Worm (Caenorhabditis elegans): Measurements from ENCODE around the gene mob-2.

mob-2 gene

DNA sequence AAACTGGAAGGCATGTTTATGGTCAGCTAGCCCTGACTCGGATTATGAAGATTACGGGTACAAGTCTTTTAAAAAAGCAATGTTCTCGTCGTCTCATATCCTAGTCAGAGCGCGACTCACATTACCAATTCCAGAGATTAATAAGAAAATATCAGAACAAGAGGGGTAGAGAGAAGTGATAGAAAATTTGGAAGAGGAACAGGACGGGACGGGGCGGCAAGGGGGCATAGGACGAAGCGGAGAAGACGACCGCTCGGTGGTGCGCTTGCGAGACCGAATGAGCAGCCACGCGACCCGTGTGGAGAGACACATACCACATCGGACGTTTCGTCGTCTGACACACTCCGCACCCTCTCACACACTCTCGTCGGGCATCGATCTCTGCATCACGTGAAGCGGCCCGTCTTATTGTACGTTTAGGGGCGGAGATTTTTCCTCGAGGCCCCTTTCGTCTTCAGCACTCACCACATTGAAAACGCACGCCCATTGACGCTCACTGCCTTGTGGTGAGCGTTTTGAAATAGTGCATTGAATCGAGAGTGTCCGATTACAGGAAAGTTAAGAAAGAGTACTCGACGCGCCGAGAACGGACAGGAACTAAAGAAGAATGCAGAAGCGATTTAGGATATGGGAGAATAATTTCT, 24.8 kb downstream of the mob-2 start:
- TF ChIP-seq drap-1 (GFP tag; optimal IDR thresholded peaks at IDR 0.05): peak; percentile 41
- TF ChIP-seq lin-32 (GFP tag; optimal IDR thresholded peaks at IDR 0.05): peak; percentile 29
- peak; percentile 81 for TF ChIP-seq mls-2 (tag; optimal IDR thresholded peaks at IDR 0.05)
- TF ChIP-seq lsy-2 (tag; optimal IDR thresholded peaks at IDR 0.05): peak; percentile 72
- TF ChIP-seq unc-39 (tag; optimal IDR thresholded peaks at IDR 0.05): peak; percentile 74
- TF ChIP-seq unc-120 (tag; optimal IDR thresholded peaks at IDR 0.05; ENCODE audit: poor library complexity, severe bottlenecking): peak; percentile 99
- peak; percentile 82 for TF ChIP-seq ham-2 (GFP tag; optimal IDR thresholded peaks at IDR 0.05)
- peak; percentile 88 for TF ChIP-seq unc-62 (GFP tag; optimal IDR thresholded peaks at IDR 0.05)
- peak; percentile 65 for TF ChIP-seq nhr-237 (tag; optimal IDR thresholded peaks at IDR 0.05)
- TF ChIP-seq lin-13 (tag; optimal IDR thresholded peaks at IDR 0.05): peak; percentile 64
- no peak for TF ChIP-seq flh-1 (GFP tag; optimal IDR thresholded peaks at IDR 0.05)
- peak; percentile 62 for TF ChIP-seq ces-1 (GFP tag; optimal IDR thresholded peaks at IDR 0.05)
- TF ChIP-seq ceh-43 (GFP tag; optimal IDR thresholded peaks at IDR 0.05): peak; percentile 46
- TF ChIP-seq ztf-11 (tag; optimal IDR thresholded peaks at IDR 0.05): peak; percentile 86
- TF ChIP-seq cnd-1 (tag; optimal IDR thresholded peaks at IDR 0.05): peak; percentile 69
- TF ChIP-seq snpc-4 (tag; optimal IDR thresholded peaks at IDR 0.05): no peak
- TF ChIP-seq mep-1 (tag; optimal IDR thresholded peaks at IDR 0.05): peak; percentile 57
- TF ChIP-seq M03D4.4 (tag; optimal IDR thresholded peaks at IDR 0.05): peak; percentile 63
- peak; percentile 45 for TF ChIP-seq sem-2 (GFP tag; optimal IDR thresholded peaks at IDR 0.05)
- TF ChIP-seq ceh-83 (GFP tag; optimal IDR thresholded peaks at IDR 0.05): peak; percentile 60
- peak; percentile 39 for TF ChIP-seq elt-3 (tag; optimal IDR thresholded peaks at IDR 0.05)
- peak; percentile 81 for TF ChIP-seq sptf-1 (tag; optimal IDR thresholded peaks at IDR 0.05)
- peak; percentile 75 for TF ChIP-seq nhr-2 (tag; optimal IDR thresholded peaks at IDR 0.05)
- peak; percentile 47 for TF ChIP-seq elt-1 (tag; optimal IDR thresholded peaks at IDR 0.05; ENCODE audit: borderline replicate concordance, insufficient read depth)
- peak; percentile 33 for TF ChIP-seq tbx-8 (GFP tag; optimal IDR thresholded peaks at IDR 0.05)
- TF ChIP-seq blmp-1 (tag; optimal IDR thresholded peaks at IDR 0.05): no peak
- TF ChIP-seq nhr-12 (tag; optimal IDR thresholded peaks at IDR 0.05): no peak
- peak; percentile 65 for TF ChIP-seq hlh-1 (tag; optimal IDR thresholded peaks at IDR 0.05)
- peak; percentile 47 for TF ChIP-seq bed-3 (GFP tag; optimal IDR thresholded peaks at IDR 0.05)
- no peak for TF ChIP-seq ceh-39 (tag; optimal IDR thresholded peaks at IDR 0.05)
- peak; percentile 81 for TF ChIP-seq pha-4 (tag; optimal IDR thresholded peaks at IDR 0.05)
- TF ChIP-seq nhr-28 (tag; optimal IDR thresholded peaks at IDR 0.05): no peak
- no peak for TF ChIP-seq mab-5 (tag; optimal IDR thresholded peaks at IDR 0.05)

ce11 chrX:13143762-13144732, 25.8 kb downstream of the mob-2 start:
- TF ChIP-seq ztf-11 (tag; optimal IDR thresholded peaks at IDR 0.05): peak; percentile 39
- no peak for TF ChIP-seq nhr-237 (tag; optimal IDR thresholded peaks at IDR 0.05)
- TF ChIP-seq elt-1 (tag; optimal IDR thresholded peaks at IDR 0.05; ENCODE audit: borderline replicate concordance, insufficient read depth): peak; percentile 25
- peak; percentile 31 for TF ChIP-seq lin-32 (GFP tag; optimal IDR thresholded peaks at IDR 0.05)
- TF ChIP-seq drap-1 (GFP tag; optimal IDR thresholded peaks at IDR 0.05): peak; percentile 69
- TF ChIP-seq nhr-12 (tag; optimal IDR thresholded peaks at IDR 0.05): peak; percentile 49
- peak; percentile 60 for TF ChIP-seq hlh-1 (tag; optimal IDR thresholded peaks at IDR 0.05)
- no peak for TF ChIP-seq ceh-39 (tag; optimal IDR thresholded peaks at IDR 0.05)
- TF ChIP-seq nhr-2 (tag; optimal IDR thresholded peaks at IDR 0.05): peak; percentile 0
- no peak for TF ChIP-seq tbx-8 (GFP tag; optimal IDR thresholded peaks at IDR 0.05)
- peak; percentile 81 for TF ChIP-seq M03D4.4 (tag; optimal IDR thresholded peaks at IDR 0.05)
- TF ChIP-seq mep-1 (tag; optimal IDR thresholded peaks at IDR 0.05): peak; percentile 25
- peak; percentile 66 for TF ChIP-seq unc-120 (tag; optimal IDR thresholded peaks at IDR 0.05; ENCODE audit: poor library complexity, severe bottlenecking)
- TF ChIP-seq mab-5 (tag; optimal IDR thresholded peaks at IDR 0.05): no peak
- no peak for TF ChIP-seq nhr-76 (tag; optimal IDR thresholded peaks at IDR 0.05)
- peak; percentile 51 for TF ChIP-seq lin-13 (tag; optimal IDR thresholded peaks at IDR 0.05)
- peak; percentile 70 for TF ChIP-seq unc-62 (GFP tag; optimal IDR thresholded peaks at IDR 0.05)
- no peak for TF ChIP-seq sem-2 (GFP tag; optimal IDR thresholded peaks at IDR 0.05)
- TF ChIP-seq flh-1 (GFP tag; optimal IDR thresholded peaks at IDR 0.05): no peak
- TF ChIP-seq ham-2 (GFP tag; optimal IDR thresholded peaks at IDR 0.05): peak; percentile 94
- peak; percentile 60 for TF ChIP-seq mls-2 (tag; optimal IDR thresholded peaks at IDR 0.05)
- TF ChIP-seq blmp-1 (tag; optimal IDR thresholded peaks at IDR 0.05): no peak
- no peak for TF ChIP-seq bed-3 (GFP tag; optimal IDR thresholded peaks at IDR 0.05)
- peak; percentile 62 for TF ChIP-seq sptf-1 (tag; optimal IDR thresholded peaks at IDR 0.05)
- no peak for TF ChIP-seq snpc-4 (tag; optimal IDR thresholded peaks at IDR 0.05)
- no peak for TF ChIP-seq elt-3 (tag; optimal IDR thresholded peaks at IDR 0.05)
- no peak for TF ChIP-seq nhr-28 (tag; optimal IDR thresholded peaks at IDR 0.05)
- no peak for TF ChIP-seq ces-1 (GFP tag; optimal IDR thresholded peaks at IDR 0.05)
- TF ChIP-seq pha-4 (tag; optimal IDR thresholded peaks at IDR 0.05): peak; percentile 37
- TF ChIP-seq lsy-2 (tag; optimal IDR thresholded peaks at IDR 0.05): no peak
- no peak for TF ChIP-seq unc-39 (tag; optimal IDR thresholded peaks at IDR 0.05)
- TF ChIP-seq ceh-83 (GFP tag; optimal IDR thresholded peaks at IDR 0.05): no peak
- no peak for TF ChIP-seq ceh-43 (GFP tag; optimal IDR thresholded peaks at IDR 0.05)
- no peak for TF ChIP-seq zip-8 (tag; optimal IDR thresholded peaks at IDR 0.05)
- peak; percentile 53 for TF ChIP-seq cnd-1 (tag; optimal IDR thresholded peaks at IDR 0.05)

All from whole organism, mixed stage, embryonic.